Fruit fly (Drosophila melanogaster) Kc167 (cell line): ENCODE results near the gene Ac78C.

Experiments
- Myc ChIP-seq: fragments of >200 bp; optimal IDR thresholded peaks from 2 replicates; lab custom pipeline; 2017; ENCODE audit warnings: missing external identifiers
- Sin3A ChIP-seq: fragments of >200 bp; optimal IDR thresholded peaks from 2 replicates; lab custom pipeline; 2018; ENCODE audit warnings: missing external identifiers
- h ChIP-seq: fragments of >200 bp; optimal IDR thresholded peaks from 3 replicates; lab custom pipeline; 2018; ENCODE audit warnings: missing external identifiers
- insv ChIP-seq: fragments of >200 bp; optimal IDR thresholded peaks from 3 replicates; lab custom pipeline; 2018; ENCODE audit warnings: missing external identifiers
- psq ChIP-seq: fragments of >200 bp; optimal IDR thresholded peaks from 2 replicates; lab custom pipeline; 2017; ENCODE audit warnings: missing external identifiers
- ttk ChIP-seq: sonication (Bioruptor generic); optimal IDR thresholded peaks from 2 replicates; lab custom pipeline; 2017; ENCODE audit warnings: missing external identifiers

Ac78C gene

DNA sequence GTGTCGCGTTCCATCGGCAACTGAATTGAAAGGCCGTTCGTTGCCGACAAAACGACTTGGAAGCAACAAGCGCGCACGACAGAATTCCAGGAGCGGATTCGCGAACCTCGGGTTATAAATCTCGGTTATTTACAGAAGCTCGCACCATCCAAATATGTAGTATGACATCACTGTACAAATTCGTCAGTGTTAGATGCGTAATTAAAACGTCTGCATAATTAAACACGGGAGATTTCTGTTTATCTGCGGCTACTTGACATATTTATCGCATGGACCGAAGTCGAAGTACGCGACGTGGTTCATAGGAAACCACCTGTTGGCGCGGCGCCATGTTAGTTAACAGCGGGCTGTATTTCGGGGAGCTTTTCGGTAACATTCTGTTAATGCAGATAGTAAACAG is at the start of gene Ac78C:
TSS of gene Ac78C (minus strand) at position 26 of the 400 bp plus-strand sequence.
- no peak for TF ChIP-seq Sin3A (lab: Kevin White, UChicago)
- no peak for TF ChIP-seq ttk
- TF ChIP-seq Myc (lab: Kevin White, UChicago): no peak
- no peak for TF ChIP-seq psq
- no peak for TF ChIP-seq insv (lab: Kevin White, UChicago)
- no peak for TF ChIP-seq h (lab: Kevin White, UChicago)

DNA sequence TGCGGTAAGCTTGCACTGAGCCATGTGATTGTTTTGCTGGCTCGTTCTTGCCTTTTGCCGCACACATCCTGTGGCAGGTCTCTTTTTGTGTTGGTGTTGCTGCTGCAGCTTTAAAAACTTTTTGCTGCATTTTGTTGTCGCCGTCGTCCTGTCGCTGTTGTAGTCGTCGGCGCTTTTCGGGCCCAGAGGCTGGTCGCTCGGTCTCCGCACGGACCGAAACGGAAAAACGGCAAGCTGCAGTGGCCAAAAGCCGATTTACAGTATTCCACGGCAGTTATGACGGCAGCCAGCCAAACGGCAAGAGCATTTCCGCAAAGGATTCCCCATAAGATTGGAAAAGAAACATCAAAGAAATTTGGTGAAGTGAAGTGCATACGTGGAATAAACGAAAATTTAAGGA is 48.4 kb upstream of the Ac78C start, which contains the start of gene CG43219:
TSS of gene CG43219 (plus strand) at position 301 of the 400 bp plus-strand sequence.
- TF ChIP-seq psq (no peak), h (lab: Kevin White, UChicago) (no peak), Sin3A (lab: Kevin White, UChicago) (no peak), ttk (no peak), insv (lab: Kevin White, UChicago) (no peak), Myc (lab: Kevin White, UChicago) (no peak)

DNA sequence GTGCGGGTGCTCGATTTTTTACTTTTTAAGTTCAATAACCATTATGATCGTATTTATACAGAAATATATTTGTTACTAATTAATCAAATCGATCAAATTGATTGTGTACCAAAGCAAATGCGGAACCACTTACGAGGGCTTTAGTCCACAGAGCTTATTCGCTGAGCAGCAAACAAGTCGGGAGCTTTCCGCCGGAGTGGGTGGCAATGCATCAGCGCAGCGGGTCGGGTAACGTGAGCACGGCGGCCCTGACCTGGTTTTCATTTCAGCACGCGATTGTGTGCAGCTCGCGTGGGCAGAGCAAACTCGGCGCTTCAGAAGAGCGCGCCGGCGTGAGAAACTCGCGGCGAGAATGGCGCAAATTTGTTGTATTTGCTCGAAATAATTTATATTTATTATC is 47.4 kb upstream of the Ac78C start:
- TF ChIP-seq psq: no peak
- no peak for TF ChIP-seq Sin3A (lab: Kevin White, UChicago)
- no peak for TF ChIP-seq Myc (lab: Kevin White, UChicago)

DNA sequence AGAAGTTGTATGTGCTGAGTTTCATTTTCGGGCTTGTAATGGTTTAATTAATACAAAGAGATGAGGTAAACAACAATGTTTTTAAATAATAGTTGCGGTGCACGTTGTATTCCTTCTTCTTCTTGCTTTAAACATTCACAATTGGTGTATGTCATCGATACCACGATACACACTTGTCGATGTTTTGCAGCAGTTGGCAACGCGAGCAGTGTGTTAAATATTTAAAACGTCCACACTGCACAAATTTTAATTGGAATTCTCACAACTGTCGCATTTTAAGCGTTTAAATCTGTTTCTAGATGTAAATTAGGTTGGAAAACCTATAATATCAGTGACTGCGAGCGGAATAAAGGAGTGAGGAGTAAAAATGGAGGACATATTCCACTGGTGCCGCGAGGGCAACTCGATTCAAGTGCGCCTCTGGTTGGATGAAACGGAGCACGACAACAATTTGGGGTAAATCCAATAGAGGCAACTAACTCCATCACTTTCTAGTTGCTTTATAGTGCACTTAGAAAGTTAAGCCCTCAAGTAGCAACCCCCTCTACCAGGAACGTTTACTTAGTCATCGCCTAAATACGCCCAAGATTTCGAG is 45.1 kb upstream of the Ac78C start, which contains the start of the genes Trmt112 and Ilk:
TSS of gene Trmt112 (minus strand) at position 143 of the 595 bp plus-strand sequence.
TSS of gene Ilk (plus strand) at position 205 of the 595 bp plus-strand sequence.
- no peak for TF ChIP-seq insv (lab: Kevin White, UChicago)
- TF ChIP-seq psq: no peak
- no peak for TF ChIP-seq h (lab: Kevin White, UChicago)
- no peak for TF ChIP-seq Myc (lab: Kevin White, UChicago)
- TF ChIP-seq ttk: no peak
- TF ChIP-seq Sin3A (lab: Kevin White, UChicago): no peak

dm6 chr3L:21209921-21210532 is 38.3 kb upstream of the Ac78C start, which contains the start of the genes CG10510 and CG10508:
CG10510 (minus strand) TSS chr3L:21210084.
CG10508 (plus strand) TSS chr3L:21210215.
- TF ChIP-seq insv (lab: Kevin White, UChicago) (no peak), Myc (lab: Kevin White, UChicago) (no peak), h (lab: Kevin White, UChicago) (no peak), ttk (no peak), psq (no peak), Sin3A (lab: Kevin White, UChicago) (no peak)

dm6 chr3L:21206486-21206885 is 34.8 kb upstream of the Ac78C start:
- TF ChIP-seq Myc (lab: Kevin White, UChicago) (no peak), psq (no peak), h (lab: Kevin White, UChicago) (no peak), Sin3A (lab: Kevin White, UChicago) (no peak), ttk (no peak), insv (lab: Kevin White, UChicago) (no peak)

- TF ChIP-seq psq (no peak), insv (lab: Kevin White, UChicago) (no peak), Myc (lab: Kevin White, UChicago) (no peak), Sin3A (lab: Kevin White, UChicago) (no peak), h (lab: Kevin White, UChicago) (no peak), ttk (no peak)
These were observed 33.7 kb upstream of the Ac78C start for dm6 chr3L:21205496-21205824.

DNA sequence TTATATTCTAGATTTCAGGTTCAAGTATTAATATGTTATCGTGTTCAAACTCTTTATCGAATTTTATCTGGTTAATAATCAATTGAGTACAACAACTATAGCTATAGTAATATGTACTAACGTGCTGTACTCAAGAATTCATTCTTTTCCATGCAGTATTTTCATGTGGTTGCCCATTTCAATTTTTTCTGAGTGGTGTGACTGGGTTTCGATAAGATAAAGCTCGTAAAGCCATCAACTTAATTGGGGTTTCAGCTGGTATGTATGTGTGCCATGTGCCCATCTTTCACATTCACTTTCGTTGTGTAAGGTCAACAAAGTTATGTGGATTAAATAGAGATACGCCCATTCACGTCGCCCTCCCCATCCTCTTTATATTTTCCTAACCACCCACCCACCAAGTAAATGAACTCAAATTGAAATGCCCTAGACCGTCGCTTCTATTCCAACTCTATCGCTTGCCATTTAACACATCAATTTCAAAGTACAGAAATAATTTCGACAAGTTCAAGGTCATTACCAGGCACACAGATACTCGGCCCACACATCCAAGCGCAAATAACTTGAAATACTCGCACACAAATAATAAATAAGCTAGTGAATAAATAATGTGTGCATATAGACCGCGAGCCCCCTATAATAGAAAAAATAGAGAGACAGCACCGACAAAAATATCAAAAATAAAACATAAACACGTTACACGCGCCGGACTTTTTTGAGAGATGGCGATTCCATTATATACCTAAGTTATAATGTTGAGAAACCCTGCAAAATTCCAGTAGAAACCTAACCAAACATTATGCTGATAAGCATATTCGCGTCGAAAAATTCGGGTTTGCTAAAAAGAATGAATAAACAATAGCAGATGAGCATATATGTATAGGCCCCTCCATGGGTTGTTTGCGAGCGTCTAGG is 33.1 kb upstream of the Ac78C start:
- TF ChIP-seq Sin3A (lab: Kevin White, UChicago) (no peak), Myc (lab: Kevin White, UChicago) (no peak), psq (no peak), h (lab: Kevin White, UChicago) (no peak), ttk (no peak), insv (lab: Kevin White, UChicago) (no peak)

DNA sequence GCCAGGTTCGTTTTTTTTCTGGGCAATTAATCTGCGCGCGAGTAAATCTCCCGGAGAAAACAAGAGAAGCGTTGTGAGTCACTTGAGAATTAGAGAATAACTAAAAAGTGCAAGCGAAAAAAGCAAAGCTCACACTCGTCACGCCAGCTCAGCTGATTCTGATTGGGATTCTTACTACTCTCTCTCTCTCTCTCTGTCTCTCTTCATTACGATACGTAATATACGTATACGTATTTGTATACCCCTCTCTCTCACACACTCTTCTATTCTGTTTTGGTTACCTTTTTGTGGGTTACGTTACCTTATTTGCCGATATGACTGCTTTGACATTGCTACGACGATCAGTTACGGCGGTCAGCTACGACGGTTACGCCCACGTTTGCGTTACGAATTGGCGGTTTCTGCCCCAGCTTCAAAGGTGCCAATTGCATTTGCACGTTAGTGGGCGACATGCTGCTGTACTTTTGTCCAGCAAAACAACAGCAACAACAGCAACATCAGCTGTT is 31.1 kb upstream of the Ac78C start, which contains the start of the genes Targ1, CG10512 and Targ2:
TSS of gene Targ1 (minus strand) at position 106 of the 506 bp plus-strand sequence.
TSS of gene CG10512 (plus strand) at position 144 of the 506 bp plus-strand sequence.
TSS of gene Targ2 (minus strand) at position 456 of the 506 bp plus-strand sequence.
- TF ChIP-seq ttk (no peak), Myc (lab: Kevin White, UChicago) (no peak), Sin3A (lab: Kevin White, UChicago) (no peak), insv (lab: Kevin White, UChicago) (no peak), psq (no peak), h (lab: Kevin White, UChicago) (no peak)

DNA sequence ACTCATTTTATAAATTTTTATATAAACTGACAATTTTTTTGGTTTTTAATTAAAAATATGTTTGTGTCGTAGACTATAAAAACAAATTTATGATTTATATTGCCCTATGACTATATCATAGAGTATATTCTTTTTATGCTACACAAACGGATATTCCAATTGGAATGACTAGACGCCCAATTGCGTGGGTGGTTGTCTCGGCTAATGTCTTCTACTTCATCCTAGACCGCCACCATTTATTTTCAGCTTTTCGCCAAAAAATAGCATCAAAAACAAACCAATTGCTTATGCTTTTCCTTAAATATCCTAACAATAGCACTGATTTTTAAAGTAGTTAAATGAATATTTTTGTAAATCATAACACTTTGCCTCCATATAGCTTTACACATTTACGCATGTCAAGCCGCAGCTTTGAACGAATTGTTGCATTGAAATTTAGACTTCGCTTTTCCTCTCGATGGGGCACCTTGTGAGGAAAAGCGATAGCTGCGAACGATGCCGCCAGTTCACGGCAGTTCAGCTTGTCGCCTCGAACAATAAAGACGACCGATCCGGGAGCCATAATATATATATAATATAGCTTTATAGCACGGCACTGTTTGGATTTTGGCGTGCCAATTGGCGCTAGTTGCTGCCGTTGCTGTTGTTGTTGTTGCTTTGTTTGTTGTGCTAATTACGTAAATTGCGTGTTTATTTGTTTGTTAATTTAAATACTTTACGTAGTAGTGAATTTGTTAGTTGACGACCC is 30.5 kb upstream of the Ac78C start:
- TF ChIP-seq Myc (lab: Kevin White, UChicago) (no peak), insv (lab: Kevin White, UChicago) (peak; percentile 97)
